Worm (Caenorhabditis elegans): ENCODE data around the gene cex-2.

cex-2 gene

DNA sequence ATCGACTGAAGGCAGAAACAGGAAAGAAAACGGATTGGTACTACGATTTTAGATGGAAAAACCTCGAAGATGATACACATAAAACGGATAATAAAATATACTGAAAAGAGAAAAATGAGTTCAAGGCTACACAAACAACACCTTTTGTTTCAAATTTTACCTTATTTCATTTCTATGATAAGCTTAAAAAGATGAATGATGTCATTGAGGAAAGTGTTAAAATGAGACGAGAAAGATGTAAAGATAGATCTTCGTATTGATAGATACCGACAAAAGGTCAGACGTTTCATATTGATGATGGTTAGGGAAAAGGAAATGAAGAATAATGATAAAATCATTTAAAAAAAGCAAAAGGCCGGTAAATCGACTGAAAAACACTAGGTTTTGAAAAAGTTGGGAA is 45.6 kb downstream of the cex-2 start:
- no peak for TF ChIP-seq dao-5 (tag; optimal IDR thresholded peaks at IDR 0.05)
- no peak for TF ChIP-seq him-1 (tag; optimal IDR thresholded peaks at IDR 0.05)
- TF ChIP-seq W03F9.2 (tag; optimal IDR thresholded peaks at IDR 0.05), result no peak

ce11 chrII:7783467-7783959 is 51.7 kb downstream of the cex-2 start, which contains the start of gene skr-17:
Gene skr-17, plus strand, starts transcription at chrII:7783517.
- no peak for TF ChIP-seq dao-5 (tag; optimal IDR thresholded peaks at IDR 0.05)
- no peak for TF ChIP-seq W03F9.2 (tag; optimal IDR thresholded peaks at IDR 0.05)
- no peak for TF ChIP-seq him-1 (tag; optimal IDR thresholded peaks at IDR 0.05)

All from whole organism, L4/young adult.